Worm (Caenorhabditis elegans): ENCODE results near the gene nhr-107.

nhr-107 gene

ce11 chrV:6993999-6994398, 2.9 kb downstream of the nhr-107 start:
- TF ChIP-seq ztf-25 (GFP tag; IDR thresholded peaks at IDR 0.05) (no peak), K11D2.4 (GFP tag; IDR thresholded peaks at IDR 0.05) (no peak), ztf-28 (GFP tag; IDR thresholded peaks at IDR 0.05) (no peak), unc-62 (GFP tag; optimal IDR thresholded peaks at IDR 0.05) (no peak), F55B11.4 (tag; optimal IDR thresholded peaks at IDR 0.05; ENCODE audit: borderline replicate concordance, insufficient read depth) (no peak), cebp-1 (GFP tag; IDR thresholded peaks at IDR 0.05) (no peak), cebp-1 (tag; optimal IDR thresholded peaks at IDR 0.05) (peak; percentile 41), somi-1 (GFP tag; optimal IDR thresholded peaks at IDR 0.05) (peak; percentile 69), nfya-1 (tag; optimal IDR thresholded peaks at IDR 0.05; ENCODE audit: borderline replicate concordance, insufficient read depth) (no peak), F22D6.2 (tag; optimal IDR thresholded peaks at IDR 0.05) (no peak), ztf-26 (tag; optimal IDR thresholded peaks at IDR 0.05) (peak; percentile 52), ceh-91 (GFP tag; IDR thresholded peaks at IDR 0.05) (no peak), lin-40 (tag; optimal IDR thresholded peaks at IDR 0.05) (peak; percentile 68), atf-7 (tag; optimal IDR thresholded peaks at IDR 0.05) (peak; percentile 58), die-1 (tag; optimal IDR thresholded peaks at IDR 0.05) (peak; percentile 8), egrh-3 (GFP tag; IDR thresholded peaks at IDR 0.05) (no peak), lin-35 (GFP tag; optimal IDR thresholded peaks at IDR 0.05) (no peak), nfyb-1 (GFP tag; IDR thresholded peaks at IDR 0.05) (0 out of 2 replicates have a peak, but pooled peaks have one; percentile 46), hsf-1 (GFP tag; IDR thresholded peaks at IDR 0.05) (no peak), nhr-80 (tag; optimal IDR thresholded peaks at IDR 0.05) (peak; percentile 66), attf-5 (GFP tag; optimal IDR thresholded peaks at IDR 0.05) (peak; percentile 22), bed-1 (GFP tag; IDR thresholded peaks at IDR 0.05) (no peak), ceh-100 (GFP tag; IDR thresholded peaks at IDR 0.05) (no peak), nfya-2 (GFP tag; IDR thresholded peaks at IDR 0.05) (no peak), hmg-1.2 (GFP tag; IDR thresholded peaks at IDR 0.05) (peak; percentile 44; the same call in 1 of the 2 replicates), B0035.1 (tag; optimal IDR thresholded peaks at IDR 0.05) (no peak), snpc-4 (GFP tag; optimal IDR thresholded peaks at IDR 0.05) (no peak), snpc-4 (tag; optimal IDR thresholded peaks at IDR 0.05) (no peak)

- TF ChIP-seq nhr-27 (tag; optimal IDR thresholded peaks at IDR 0.05) (no peak), ztf-28 (GFP tag; IDR thresholded peaks at IDR 0.05) (no peak), Y67H2A.10 (GFP tag; conservative IDR thresholded peaks at IDR 0.05) (no peak), F49E8.2 (tag; optimal IDR thresholded peaks at IDR 0.05; ENCODE audit: insufficient read depth) (no peak), nhr-80 (tag; optimal IDR thresholded peaks at IDR 0.05) (no peak), C06A6.2 (GFP tag; conservative IDR thresholded peaks at IDR 0.05) (no peak), somi-1 (GFP tag; optimal IDR thresholded peaks at IDR 0.05) (no peak), lin-40 (tag; optimal IDR thresholded peaks at IDR 0.05) (no peak), ama-1 (optimal IDR thresholded peaks at IDR 0.05) (no peak), ama-1 (GFP tag; optimal IDR thresholded peaks at IDR 0.05) (no peak), Y53G8AR.9 (GFP tag; conservative IDR thresholded peaks at IDR 0.05) (no peak), ztf-26 (tag; optimal IDR thresholded peaks at IDR 0.05) (no peak), madf-3 (GFP tag; IDR thresholded peaks at IDR 0.05) (no peak)
Observed at ce11 chrV:6991771-6992170, 5.1 kb downstream of the nhr-107 start, which contains the start of gene nhr-162. Gene nhr-162, minus strand, starts transcription at chrV:6991871.

- TF ChIP-seq akir-1 (GFP tag; optimal IDR thresholded peaks at IDR 0.05): no peak
- no peak for TF ChIP-seq F22D6.2 (tag; optimal IDR thresholded peaks at IDR 0.05)
- TF ChIP-seq T26A5.8 (tag; optimal IDR thresholded peaks at IDR 0.05): no peak
- TF ChIP-seq B0261.1 (tag; optimal IDR thresholded peaks at IDR 0.05): no peak
- TF ChIP-seq egl-44 (GFP tag; IDR thresholded peaks at IDR 0.05): no peak
- no peak for TF ChIP-seq attf-6 (GFP tag; IDR thresholded peaks at IDR 0.05)
- no peak for TF ChIP-seq K12H6.12 (tag; optimal IDR thresholded peaks at IDR 0.05)
Observed at ce11 chrV:6989626-6990138, 7.2 kb downstream of the nhr-107 start, which contains the start of gene nhr-140. Gene nhr-140, minus strand, starts transcription at chrV:6989676.
